Fruit fly (Drosophila melanogaster) whole organism: ENCODE measurements around the gene CG3342.

Source experiments
- EcR ChIP-seq, 2 experiments: fragments of >200 bp; optimal IDR thresholded peaks; 2 replicates each; lab custom pipeline; 2017; ENCODE audit warnings: missing biosample characterization in 2 of 2, missing genetic modification characterization in 2 of 2, missing genetic modification reagents in 2 of 2
- psq ChIP-seq: fragments of >200 bp; optimal IDR thresholded peaks from 2 replicates; lab custom pipeline; 2017
- usp ChIP-seq: fragments of >200 bp; optimal IDR thresholded peaks from 2 replicates; lab custom pipeline; 2017; ENCODE audit warnings: missing biosample characterization, missing genetic modification characterization, mixed read lengths

DNA sequence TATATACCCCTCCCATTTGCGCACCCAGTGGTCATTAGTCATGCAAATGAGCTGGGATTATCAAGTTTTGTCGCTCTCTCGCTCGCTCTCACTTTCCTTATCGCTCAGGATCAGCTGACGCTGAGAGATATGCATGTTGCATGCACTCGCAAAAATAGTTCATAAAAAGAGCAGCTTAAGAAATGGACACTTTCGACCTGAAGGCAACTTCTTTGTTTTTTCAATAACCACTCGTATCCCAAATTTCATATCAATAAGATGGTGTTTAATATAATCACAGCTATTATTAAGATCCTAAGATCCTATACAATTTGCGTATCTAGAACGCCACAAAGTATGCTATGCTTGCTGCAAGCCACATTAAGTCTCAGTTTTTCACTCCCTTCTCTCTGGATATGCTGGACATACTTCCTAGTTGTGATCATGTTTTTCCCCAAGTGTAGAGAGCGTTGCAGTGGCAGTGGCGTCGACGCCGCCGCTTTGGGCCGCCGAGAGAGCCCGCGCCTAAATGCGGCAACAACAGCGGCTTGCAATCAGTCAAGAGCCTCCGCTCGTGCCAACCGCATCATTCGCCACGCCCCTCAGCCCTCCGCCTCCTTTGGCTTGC is 12.6 kb upstream of the CG3342 start, which contains the start of gene CG34417:
- TF ChIP-seq psq (lab: Kevin White, UChicago) (no peak), usp (GFP tag; lab: Kevin White, UChicago) (no peak), EcR (GFP tag; optimal IDR thresholded peaks at IDR 0.05; lab: Kevin White, UChicago) (no peak)
